Worm (Caenorhabditis elegans) whole organism, L4 larva: ENCODE results near the gene srh-74.
A peak's percentile ranks its signal among the peaks of the same experiment; 100 is the strongest.

Experiments used
- F10B5.3 ChIP-seq: sonication (generic microtip); optimal IDR thresholded peaks from 2 replicates; lab custom pipeline; 2016; ENCODE audit warnings: mild to moderate bottlenecking, missing genetic modification characterization, missing compliant biosample characterization
- F26F4.8 ChIP-seq: fragments of 200-800 bp; sonication (Bioruptor generic); conservative IDR thresholded peaks from 2 replicates; pipeline ENCODE4 v1.3.6; 2022; ENCODE audit warnings: missing genetic modification characterization, missing compliant biosample characterization
- F44E2.7 ChIP-seq: fragments of 200-800 bp; sonication (Bioruptor generic); IDR thresholded peaks from 2 replicates; pipeline ENCODE4 v2.1.2; 2022; ENCODE audit warnings: missing genetic modification characterization, missing compliant biosample characterization
- F49E8.2 ChIP-seq: sonication (generic microtip); optimal IDR thresholded peaks from 2 replicates; lab custom pipeline; 2016; ENCODE audit warnings: missing compliant biosample characterization, mild to moderate bottlenecking, missing genetic modification characterization, borderline replicate concordance
- T26A8.4 ChIP-seq: fragments of 200-800 bp; sonication (Bioruptor generic); IDR thresholded peaks from 2 replicates; pipeline ENCODE4 v1.3.6; 2022; ENCODE audit warnings: missing genetic modification characterization, missing compliant biosample characterization
- Y105C5A.15 ChIP-seq: fragments of 200-800 bp; sonication (Bioruptor generic); IDR thresholded peaks from 2 replicates; pipeline ENCODE4 v1.3.6; 2022; ENCODE audit warnings: missing genetic modification characterization, missing compliant biosample characterization
- Y5F2A.4 ChIP-seq: fragments of 200-800 bp; sonication (Bioruptor generic); optimal IDR thresholded peaks from 2 replicates; lab custom pipeline; 2018; ENCODE audit warnings: mild to moderate bottlenecking, missing genetic modification characterization, missing compliant biosample characterization
- aha-1 ChIP-seq: fragments of 150-350 bp; peaks from one replicate; lab custom pipeline; 2014; ENCODE audit warnings: missing biosample characterization, missing genetic modification characterization
- ceh-20 ChIP-seq: fragments of 200-800 bp; sonication (Bioruptor generic); IDR thresholded peaks from 2 replicates; pipeline ENCODE4 v1.3.6; 2022; ENCODE audit warnings: missing genetic modification reagents, missing genetic modification characterization, missing compliant biosample characterization
- ceh-44 ChIP-seq: fragments of 200-800 bp; sonication (Bioruptor generic); IDR thresholded peaks from 2 replicates; pipeline ENCODE4 v1.3.6; 2022; ENCODE audit warnings: missing genetic modification reagents, missing genetic modification characterization, missing compliant biosample characterization
- ces-1 ChIP-seq: fragments of 150-350 bp; sonication (generic microtip); optimal IDR thresholded peaks from 4 replicates; lab custom pipeline; 2014; ENCODE audit warnings: missing biosample characterization, missing genetic modification reagents, missing genetic modification characterization
- daf-19 ChIP-seq: fragments of 200-800 bp; sonication (Bioruptor generic); conservative IDR thresholded peaks from 2 replicates; pipeline ENCODE4 v1.3.6; 2022; ENCODE audit warnings: missing genetic modification characterization, missing compliant biosample characterization
- dmd-6 ChIP-seq: fragments of 200-800 bp; sonication (Bioruptor generic); IDR thresholded peaks from 2 replicates; pipeline ENCODE4 v1.3.6; 2022; ENCODE audit warnings: missing genetic modification reagents, missing genetic modification characterization, missing compliant biosample characterization
- dve-1 ChIP-seq: sonication (generic microtip); optimal IDR thresholded peaks from 2 replicates; lab custom pipeline; 2017; ENCODE audit warnings: antibody characterized with exemption, mild to moderate bottlenecking, missing genetic modification characterization, missing compliant biosample characterization; ENCODE audit not compliant: insufficient read depth
- fos-1 ChIP-seq: fragments of 150-350 bp; optimal IDR thresholded peaks from 2 replicates; lab custom pipeline; 2014; ENCODE audit warnings: missing biosample characterization, missing genetic modification characterization
- hlh-11 ChIP-seq: fragments of 200-800 bp; sonication (Bioruptor generic); optimal IDR thresholded peaks from 2 replicates; lab custom pipeline; 2018; ENCODE audit warnings: mild to moderate bottlenecking, missing genetic modification characterization, missing compliant biosample characterization
- hlh-30 ChIP-seq: sonication (generic microtip); optimal IDR thresholded peaks from 2 replicates; lab custom pipeline; 2017; ENCODE audit warnings: antibody characterized with exemption, mild to moderate bottlenecking, missing genetic modification characterization, missing compliant biosample characterization; ENCODE audit not compliant: insufficient read depth
- jun-1 ChIP-seq: fragments of 150-350 bp; optimal IDR thresholded peaks from 2 replicates; lab custom pipeline; 2014; ENCODE audit warnings: missing biosample characterization, missing genetic modification reagents, missing genetic modification characterization
- lin-1 ChIP-seq: fragments of 200-800 bp; sonication (Bioruptor generic); IDR thresholded peaks from 2 replicates; pipeline ENCODE4 v1.3.6; 2022; ENCODE audit warnings: missing genetic modification reagents, missing genetic modification characterization, missing compliant biosample characterization
- mdl-1 ChIP-seq, 2 experiments: fragments of 150-350 bp in 1 of 2; sonication (generic microtip) in 1 of 2; optimal IDR thresholded peaks; 2 replicates each; lab custom pipeline; 2014 to 2017; ENCODE audit warnings: missing biosample characterization in 2 of 2, missing genetic modification characterization in 2 of 2
- mdt-29 ChIP-seq: fragments of 200-800 bp; sonication (Bioruptor generic); IDR thresholded peaks from 2 replicates; pipeline ENCODE4 v1.3.6; 2022; ENCODE audit warnings: missing genetic modification reagents, missing genetic modification characterization, missing compliant biosample characterization
- mes-2 ChIP-seq: sonication (generic microtip); optimal IDR thresholded peaks from 2 replicates; lab custom pipeline; 2016; ENCODE audit warnings: missing genotype, mild to moderate bottlenecking, missing genetic modification characterization, missing compliant biosample characterization; ENCODE audit not compliant: poor library complexity, severe bottlenecking
- mxl-2 ChIP-seq: fragments of 200-800 bp; sonication (Bioruptor generic); conservative IDR thresholded peaks from 2 replicates; pipeline ENCODE4 v1.3.6; 2022; ENCODE audit warnings: missing genetic modification reagents, missing genetic modification characterization, missing compliant biosample characterization
- mxl-3 ChIP-seq: fragments of 200-800 bp; sonication (Bioruptor generic); optimal IDR thresholded peaks from 2 replicates; lab custom pipeline; 2018; ENCODE audit warnings: mild to moderate bottlenecking, missing genetic modification characterization, missing compliant biosample characterization
- nhr-10 ChIP-seq: fragments of 150-350 bp; optimal IDR thresholded peaks from 2 replicates; lab custom pipeline; 2014; ENCODE audit warnings: missing biosample characterization, missing genetic modification characterization
- nhr-11 ChIP-seq: fragments of 150-350 bp; optimal IDR thresholded peaks from 2 replicates; lab custom pipeline; 2014; ENCODE audit warnings: missing biosample characterization, missing genetic modification characterization
- nhr-237 ChIP-seq: sonication (generic microtip); optimal IDR thresholded peaks from 2 replicates; lab custom pipeline; 2017; ENCODE audit warnings: missing biosample characterization, missing genetic modification characterization
- nhr-42 ChIP-seq: fragments of 200-800 bp; sonication (Bioruptor generic); IDR thresholded peaks from 2 replicates; pipeline ENCODE4 v1.3.6; 2022; ENCODE audit warnings: missing genetic modification characterization, missing compliant biosample characterization
- nhr-48 ChIP-seq: sonication (generic microtip); optimal IDR thresholded peaks from 2 replicates; lab custom pipeline; 2016; ENCODE audit warnings: mild to moderate bottlenecking, missing genetic modification characterization, missing compliant biosample characterization
- nhr-6 ChIP-seq: fragments of 150-350 bp; optimal IDR thresholded peaks from 2 replicates; lab custom pipeline; 2014; ENCODE audit warnings: missing biosample characterization, missing genetic modification characterization
- sdz-12 ChIP-seq: fragments of 200-800 bp; sonication (Bioruptor generic); optimal IDR thresholded peaks from 2 replicates; lab custom pipeline; 2018; ENCODE audit warnings: mild to moderate bottlenecking, missing genetic modification characterization, missing compliant biosample characterization
- skn-1 ChIP-seq: fragments of 150-350 bp; optimal IDR thresholded peaks from 2 replicates; lab custom pipeline; 2014; ENCODE audit warnings: missing biosample characterization, missing genetic modification characterization
- snpc-1.2 ChIP-seq: fragments of 200-800 bp; sonication (Bioruptor generic); IDR thresholded peaks from 2 replicates; pipeline ENCODE4 v1.3.6; 2022; ENCODE audit warnings: missing genetic modification reagents, missing genetic modification characterization, missing compliant biosample characterization
- tra-1 ChIP-seq: fragments of 200-800 bp; sonication (Bioruptor generic); IDR thresholded peaks from 2 replicates; pipeline ENCODE4 v1.3.6; 2022; ENCODE audit warnings: missing genetic modification reagents, missing genetic modification characterization, missing compliant biosample characterization
- unc-39 ChIP-seq: sonication (generic microtip); optimal IDR thresholded peaks from 2 replicates; lab custom pipeline; 2017; ENCODE audit warnings: missing biosample characterization, missing genetic modification characterization
- unc-62 ChIP-seq, 3 experiments: fragments of 150-350 bp in 1 of 3; sonication (generic microtip); optimal IDR thresholded peaks in 2 of 3; peaks in 1 of 3; 1 replicate in 1 of 3; 2 replicates in 2 of 3; lab custom pipeline; 2014 to 2017; ENCODE audit warnings: missing biosample characterization in 3 of 3, missing genetic modification characterization in 3 of 3, missing genetic modification reagents in 3 of 3, missing genotype in 1 of 3
- zfp-2 ChIP-seq: sonication (generic microtip); optimal IDR thresholded peaks from 2 replicates; lab custom pipeline; 2016; ENCODE audit warnings: mild to moderate bottlenecking, missing genetic modification characterization, missing compliant biosample characterization
- zfp-3 ChIP-seq: fragments of 200-800 bp; sonication (Bioruptor generic); conservative IDR thresholded peaks from 2 replicates; pipeline ENCODE4 v1.3.6; 2022; ENCODE audit warnings: missing genetic modification reagents, missing genetic modification characterization, missing compliant biosample characterization

The srh-74 gene

DNA sequence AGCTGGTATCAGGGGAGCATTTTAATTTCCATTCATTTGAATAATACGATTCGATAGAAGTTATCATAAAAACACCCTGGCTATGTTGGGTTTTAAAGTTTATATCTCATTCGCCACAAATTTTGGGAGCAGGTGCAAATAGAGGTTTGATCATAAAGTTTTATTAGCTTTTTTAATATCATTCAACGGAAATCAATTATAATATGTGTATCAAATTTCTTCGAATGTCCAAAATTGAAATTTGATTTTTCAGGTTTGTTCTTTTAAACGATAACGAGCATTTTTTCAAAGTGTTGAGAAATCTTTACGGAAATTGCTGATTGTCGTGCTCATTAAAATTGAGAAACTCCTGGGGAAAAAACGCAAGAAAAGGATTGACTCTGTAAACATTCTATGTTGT, at the start of gene srh-74:
Gene srh-74, minus strand, starts transcription at position 101 of the 400 bp plus-strand sequence.
- TF ChIP-seq F44E2.7 (GFP tag; lab: Robert Waterston, UW): no peak
- TF ChIP-seq, all 104 proteins: peak for 0

ce11 chrV:11095873-11096272, 47.3 kb upstream of the srh-74 start, which contains the start of gene Y42A5A.3:
Y42A5A.3 (minus strand) TSS chrV:11095973.
- TF ChIP-seq lin-1 (GFP tag; lab: Robert Waterston, UW) (no peak), Y5F2A.4 (GFP tag; lab: Kevin White, UChicago) (no peak), fos-1 (tag; lab: Kevin White, UChicago) (no peak), skn-1 (tag; lab: Kevin White, UChicago) (no peak)

ce11 chrV:11094698-11095097, 46.1 kb upstream of the srh-74 start:
- TF ChIP-seq Y105C5A.15 (GFP tag; lab: Robert Waterston, UW): no peak
- TF ChIP-seq hlh-30 (tag; lab: Kevin White, UChicago): peak; percentile 77
- TF ChIP-seq nhr-10: no peak
- no peak for TF ChIP-seq zfp-2
- TF ChIP-seq F10B5.3 (tag; lab: Kevin White, UChicago): no peak
- no peak for TF ChIP-seq ceh-44
- TF ChIP-seq mdl-1 (tag; optimal IDR thresholded peaks at IDR 0.05; lab: Kevin White, UChicago): peak in 1 of 2 experiments; percentile 26
- no peak for TF ChIP-seq jun-1 (tag; lab: Kevin White, UChicago)
- no peak for TF ChIP-seq aha-1 (tag; lab: Kevin White, UChicago)
- TF ChIP-seq unc-39 (tag; lab: Kevin White, UChicago): no peak
- no peak for TF ChIP-seq ces-1 (GFP tag; lab: Kevin White, UChicago)
- TF ChIP-seq nhr-237 (tag; lab: Kevin White, UChicago): no peak
- TF ChIP-seq zfp-3 (GFP tag; lab: Robert Waterston, UW): no peak
- no peak for TF ChIP-seq mes-2
- 0 out of 2 replicates have a peak, but pooled peaks have one; percentile 26 for TF ChIP-seq T26A8.4
- no peak for TF ChIP-seq tra-1 (GFP tag; lab: Robert Waterston, UW)
- peak; percentile 73 for TF ChIP-seq mxl-3 (GFP tag; lab: Kevin White, UChicago)
- no peak for TF ChIP-seq sdz-12
- peak; percentile 60 for TF ChIP-seq dmd-6 (GFP tag; lab: Robert Waterston, UW)
- peak; percentile 83 for TF ChIP-seq mxl-2 (GFP tag; lab: Robert Waterston, UW)
- no peak for TF ChIP-seq nhr-42 (GFP tag; lab: Robert Waterston, UW)
- peak in 1 of 2 experiments; percentile 73 for TF ChIP-seq unc-62 (GFP tag; optimal IDR thresholded peaks at IDR 0.05 in 1 of 2; lab: Kevin White, UChicago)
- no peak for TF ChIP-seq unc-62 (tag; optimal IDR thresholded peaks at IDR 0.05; lab: Kevin White, UChicago)
- peak; percentile 32; the same call in 1 of the 2 replicates for TF ChIP-seq ceh-20 (GFP tag; lab: Robert Waterston, UW)
- TF ChIP-seq nhr-11 (tag; lab: Kevin White, UChicago): no peak
- TF ChIP-seq snpc-1.2 (GFP tag; lab: Robert Waterston, UW): no peak
- TF ChIP-seq dve-1: peak; percentile 18
- peak; percentile 70 for TF ChIP-seq nhr-48 (tag; lab: Kevin White, UChicago)
- peak; percentile 26 for TF ChIP-seq nhr-6
- TF ChIP-seq hlh-11 (tag; lab: Kevin White, UChicago): peak; percentile 34
- TF ChIP-seq F26F4.8 (GFP tag; lab: Robert Waterston, UW): no peak
- no peak for TF ChIP-seq mdt-29
- TF ChIP-seq F49E8.2 (tag; lab: Kevin White, UChicago): no peak
- no peak for TF ChIP-seq daf-19 (GFP tag; lab: Robert Waterston, UW)
- TF ChIP-seq, all 104 proteins: peak for 12
